Fruit fly (Drosophila melanogaster) whole organism, embryonic: ENCODE measurements around the gene GXIVsPLA2.

Experiments
- Atf-2 ChIP-seq: fragments of 200-800 bp; sonication (Bioruptor generic); optimal IDR thresholded peaks from 2 replicates; lab custom pipeline; 2016; ENCODE audit warnings: missing biosample characterization, missing genetic modification characterization
- Bteb2 ChIP-seq: fragments of 200-800 bp; sonication (Bioruptor generic); optimal IDR thresholded peaks from 2 replicates; lab custom pipeline; 2016; ENCODE audit warnings: missing biosample characterization, missing genetic modification characterization
- CG10147 ChIP-seq: fragments of 200-800 bp; sonication (Bioruptor generic); optimal IDR thresholded peaks from 2 replicates; lab custom pipeline; 2019; ENCODE audit warnings: missing biosample characterization, mild to moderate bottlenecking, missing genetic modification characterization, moderate library complexity
- CG10267 ChIP-seq: fragments of 200-800 bp; sonication (Bioruptor generic); optimal IDR thresholded peaks from 2 replicates; lab custom pipeline; 2018; ENCODE audit warnings: missing biosample characterization, mild to moderate bottlenecking, missing genetic modification characterization, moderate library complexity
- CG12071 ChIP-seq: fragments of 200-800 bp; sonication (Bioruptor generic); optimal IDR thresholded peaks from 3 replicates; lab custom pipeline; 2018; ENCODE audit warnings: missing biosample characterization, mild to moderate bottlenecking, missing genetic modification characterization
- CG12219 ChIP-seq: fragments of 200-800 bp; sonication (Bioruptor generic); optimal IDR thresholded peaks from 3 replicates; lab custom pipeline; 2018; ENCODE audit warnings: missing biosample characterization, mild to moderate bottlenecking, missing genetic modification characterization
- CG13123 ChIP-seq: fragments of 200-800 bp; sonication (Bioruptor generic); optimal IDR thresholded peaks from 2 replicates; lab custom pipeline; 2016; ENCODE audit warnings: missing biosample characterization, missing genetic modification characterization
- CG13287 ChIP-seq: fragments of 200-800 bp; sonication (Bioruptor generic); IDR thresholded peaks from 2 replicates; pipeline ENCODE4 v1.3.6; 2022; ENCODE audit warnings: missing biosample characterization, missing genetic modification characterization; ENCODE audit not compliant: partially characterized antibody
- CG14860 ChIP-seq: fragments of 200-800 bp; sonication (Bioruptor generic); IDR thresholded peaks from 3 replicates; pipeline ENCODE4 v1.3.6; 2022; ENCODE audit warnings: missing biosample characterization, missing genetic modification characterization; ENCODE audit not compliant: partially characterized antibody
- CG15073 ChIP-seq: fragments of 200-800 bp; sonication (Bioruptor generic); optimal IDR thresholded peaks from 2 replicates; lab custom pipeline; 2016; ENCODE audit warnings: missing biosample characterization, missing genetic modification characterization
- CG16863 ChIP-seq: fragments of 200-800 bp; sonication (Bioruptor generic); optimal IDR thresholded peaks from 3 replicates; lab custom pipeline; 2016; ENCODE audit warnings: missing biosample characterization, missing genetic modification characterization
- CG18011 ChIP-seq: fragments of 200-800 bp; sonication (Bioruptor generic); optimal IDR thresholded peaks from 2 replicates; lab custom pipeline; 2017; ENCODE audit warnings: missing biosample characterization, missing genetic modification characterization, mild to moderate bottlenecking, moderate library complexity, missing genotype
- CG2116 ChIP-seq: fragments of 200-800 bp; sonication (Bioruptor generic); optimal IDR thresholded peaks from 3 replicates; lab custom pipeline; 2018; ENCODE audit warnings: missing biosample characterization, mild to moderate bottlenecking, missing genetic modification characterization
- CG2120 ChIP-seq: fragments of 200-800 bp; sonication (Bioruptor generic); optimal IDR thresholded peaks from 3 replicates; lab custom pipeline; 2016; ENCODE audit warnings: missing biosample characterization, missing genetic modification characterization
- CG2712 ChIP-seq: fragments of 200-800 bp; optimal IDR thresholded peaks from 3 replicates; lab custom pipeline; 2019; ENCODE audit warnings: missing biosample characterization, mild to moderate bottlenecking, missing genetic modification characterization, moderate library complexity
- CG3065 ChIP-seq: fragments of 200-800 bp; sonication (Bioruptor generic); optimal IDR thresholded peaks from 2 replicates; lab custom pipeline; 2016; ENCODE audit warnings: missing biosample characterization, missing genetic modification characterization
- CG31224 ChIP-seq: fragments of 200-800 bp; sonication (Bioruptor generic); IDR thresholded peaks from 2 replicates; pipeline ENCODE4 v1.3.6; 2022; ENCODE audit warnings: missing biosample characterization, missing genetic modification characterization
- CG31365 ChIP-seq: fragments of 200-800 bp; sonication (Bioruptor generic); optimal IDR thresholded peaks from 2 replicates; lab custom pipeline; 2018; ENCODE audit warnings: missing biosample characterization, mild to moderate bottlenecking, missing genetic modification characterization
- CG34376 ChIP-seq: fragments of 200-800 bp; sonication (Bioruptor generic); optimal IDR thresholded peaks from 2 replicates; lab custom pipeline; 2018; ENCODE audit warnings: missing biosample characterization, mild to moderate bottlenecking, missing genetic modification characterization
- CG4854 ChIP-seq: fragments of 200-800 bp; sonication (Bioruptor generic); optimal IDR thresholded peaks from 2 replicates; lab custom pipeline; 2016; ENCODE audit warnings: missing biosample characterization, missing genetic modification characterization, inconsistent platforms
- CG5180 ChIP-seq: fragments of 200-800 bp; sonication (Bioruptor generic); optimal IDR thresholded peaks from 3 replicates; lab custom pipeline; 2017; ENCODE audit warnings: missing biosample characterization, missing genetic modification characterization, mild to moderate bottlenecking, moderate library complexity, missing genetic modification reagents
- CG6272 ChIP-seq: fragments of 200-800 bp; sonication (Bioruptor generic); IDR thresholded peaks from 2 replicates; pipeline ENCODE4 v1.3.6; 2022; ENCODE audit warnings: missing biosample characterization, missing genetic modification characterization
- CG6654 ChIP-seq: fragments of 200-800 bp; sonication (Bioruptor generic); optimal IDR thresholded peaks from 2 replicates; lab custom pipeline; 2017; ENCODE audit warnings: missing biosample characterization, mild to moderate bottlenecking, missing genetic modification characterization
- CG6791 ChIP-seq: fragments of 200-800 bp; sonication (Bioruptor generic); IDR thresholded peaks from 3 replicates; pipeline ENCODE4 v1.3.6; 2022; ENCODE audit warnings: missing biosample characterization, missing genetic modification characterization; ENCODE audit not compliant: partially characterized antibody
- CG7928 ChIP-seq: fragments of 200-800 bp; sonication (Bioruptor generic); optimal IDR thresholded peaks from 2 replicates; lab custom pipeline; 2017; ENCODE audit warnings: missing biosample characterization, mild to moderate bottlenecking, missing genetic modification characterization
- CG9797 ChIP-seq: fragments of 200-800 bp; sonication (Bioruptor generic); optimal IDR thresholded peaks from 3 replicates; lab custom pipeline; 2018; ENCODE audit warnings: missing biosample characterization, mild to moderate bottlenecking, missing genetic modification characterization
- Dp ChIP-seq: fragments of 200-800 bp; sonication (Bioruptor generic); optimal IDR thresholded peaks from 2 replicates; lab custom pipeline; 2018; ENCODE audit warnings: missing biosample characterization, mild to moderate bottlenecking, missing genetic modification characterization, moderate library complexity
- Ets97D ChIP-seq: fragments of 200-800 bp; sonication (Bioruptor generic); optimal IDR thresholded peaks from 3 replicates; lab custom pipeline; 2016; ENCODE audit warnings: missing biosample characterization, missing genetic modification characterization
- Fer3 ChIP-seq: fragments of 200-800 bp; sonication (Bioruptor generic); optimal IDR thresholded peaks from 2 replicates; lab custom pipeline; 2018; ENCODE audit warnings: missing biosample characterization, mild to moderate bottlenecking, missing genetic modification characterization, moderate library complexity
- HLH3B ChIP-seq: fragments of 200-800 bp; sonication (Bioruptor generic); IDR thresholded peaks from 2 replicates; pipeline ENCODE4 v1.3.6; 2022; ENCODE audit warnings: missing biosample characterization, missing genetic modification characterization
- HLH54F ChIP-seq: fragments of 200-800 bp; sonication (Bioruptor generic); optimal IDR thresholded peaks from 3 replicates; lab custom pipeline; 2016; ENCODE audit warnings: missing biosample characterization, missing genetic modification characterization
- MESR4 ChIP-seq: fragments of 200-800 bp; sonication (Bioruptor generic); optimal IDR thresholded peaks from 2 replicates; lab custom pipeline; 2018; ENCODE audit warnings: missing biosample characterization, mild to moderate bottlenecking, missing genetic modification characterization, moderate library complexity
- Optix ChIP-seq: fragments of 200-800 bp; sonication (Bioruptor generic); IDR thresholded peaks from 3 replicates; pipeline ENCODE4 v1.3.6; 2022; ENCODE audit warnings: missing biosample characterization, missing genetic modification characterization
- Sox102F ChIP-seq: fragments of 200-800 bp; sonication (Bioruptor generic); optimal IDR thresholded peaks from 2 replicates; lab custom pipeline; 2018; ENCODE audit warnings: missing biosample characterization, mild to moderate bottlenecking, missing genetic modification characterization, moderate library complexity
- ab ChIP-seq: fragments of 200-800 bp; sonication (Bioruptor generic); optimal IDR thresholded peaks from 2 replicates; lab custom pipeline; 2016; ENCODE audit warnings: missing biosample characterization, missing genetic modification characterization
- chn ChIP-seq: fragments of 200-800 bp; sonication (Bioruptor generic); optimal IDR thresholded peaks from 2 replicates; lab custom pipeline; 2016; ENCODE audit warnings: missing biosample characterization, missing genetic modification characterization
- emc ChIP-seq: fragments of 200-800 bp; sonication (Bioruptor generic); optimal IDR thresholded peaks from 2 replicates; lab custom pipeline; 2016; ENCODE audit warnings: missing biosample characterization, missing genetic modification characterization
- fd96Cb ChIP-seq: fragments of 200-800 bp; sonication (Bioruptor generic); optimal IDR thresholded peaks from 2 replicates; lab custom pipeline; 2018; ENCODE audit warnings: missing biosample characterization, mild to moderate bottlenecking, missing genetic modification characterization, moderate library complexity
- maf-S ChIP-seq: fragments of 200-800 bp; sonication (Bioruptor generic); optimal IDR thresholded peaks from 2 replicates; lab custom pipeline; 2016; ENCODE audit warnings: missing biosample characterization, missing genetic modification characterization
- nau ChIP-seq: fragments of 200-800 bp; sonication (Bioruptor generic); optimal IDR thresholded peaks from 3 replicates; lab custom pipeline; 2017; ENCODE audit warnings: missing biosample characterization, mild to moderate bottlenecking, missing genetic modification characterization, missing genetic modification reagents
- pfk ChIP-seq: fragments of 200-800 bp; sonication (Bioruptor generic); optimal IDR thresholded peaks from 2 replicates; lab custom pipeline; 2018; ENCODE audit warnings: missing biosample characterization, mild to moderate bottlenecking, missing genetic modification characterization, moderate library complexity
- psq ChIP-seq: fragments of 200-800 bp; sonication (Bioruptor generic); optimal IDR thresholded peaks from 2 replicates; lab custom pipeline; 2017; ENCODE audit warnings: missing biosample characterization, missing genetic modification characterization
- sd ChIP-seq: fragments of 200-800 bp; sonication (Bioruptor generic); optimal IDR thresholded peaks from 3 replicates; lab custom pipeline; 2018; ENCODE audit warnings: missing biosample characterization, mild to moderate bottlenecking, missing genetic modification characterization, moderate library complexity
- sens-2 ChIP-seq: fragments of 200-800 bp; sonication (Bioruptor generic); IDR thresholded peaks from 2 replicates; pipeline ENCODE4 v1.3.6; 2022; ENCODE audit warnings: missing biosample characterization, missing genetic modification characterization
- sima ChIP-seq: fragments of 200-800 bp; sonication (Bioruptor generic); optimal IDR thresholded peaks from 2 replicates; lab custom pipeline; 2016; ENCODE audit warnings: missing biosample characterization, missing genetic modification characterization
- stwl ChIP-seq: fragments of 200-800 bp; sonication (Bioruptor generic); optimal IDR thresholded peaks from 3 replicates; lab custom pipeline; 2018; ENCODE audit warnings: missing biosample characterization, mild to moderate bottlenecking, missing genetic modification characterization, moderate library complexity
- tio ChIP-seq: fragments of 200-800 bp; sonication (Bioruptor generic); optimal IDR thresholded peaks from 2 replicates; lab custom pipeline; 2017; ENCODE audit warnings: missing biosample characterization, missing genetic modification characterization, inconsistent platforms
- vvl ChIP-seq: fragments of 200-800 bp; sonication (Bioruptor generic); IDR thresholded peaks from 2 replicates; pipeline ENCODE4 v1.3.6; 2022; ENCODE audit warnings: missing biosample characterization, missing genetic modification characterization
- zf30C ChIP-seq: fragments of 200-800 bp; sonication (Bioruptor generic); optimal IDR thresholded peaks from 3 replicates; lab custom pipeline; 2018; ENCODE audit warnings: missing biosample characterization, mild to moderate bottlenecking, missing genetic modification characterization

The GXIVsPLA2 gene

DNA sequence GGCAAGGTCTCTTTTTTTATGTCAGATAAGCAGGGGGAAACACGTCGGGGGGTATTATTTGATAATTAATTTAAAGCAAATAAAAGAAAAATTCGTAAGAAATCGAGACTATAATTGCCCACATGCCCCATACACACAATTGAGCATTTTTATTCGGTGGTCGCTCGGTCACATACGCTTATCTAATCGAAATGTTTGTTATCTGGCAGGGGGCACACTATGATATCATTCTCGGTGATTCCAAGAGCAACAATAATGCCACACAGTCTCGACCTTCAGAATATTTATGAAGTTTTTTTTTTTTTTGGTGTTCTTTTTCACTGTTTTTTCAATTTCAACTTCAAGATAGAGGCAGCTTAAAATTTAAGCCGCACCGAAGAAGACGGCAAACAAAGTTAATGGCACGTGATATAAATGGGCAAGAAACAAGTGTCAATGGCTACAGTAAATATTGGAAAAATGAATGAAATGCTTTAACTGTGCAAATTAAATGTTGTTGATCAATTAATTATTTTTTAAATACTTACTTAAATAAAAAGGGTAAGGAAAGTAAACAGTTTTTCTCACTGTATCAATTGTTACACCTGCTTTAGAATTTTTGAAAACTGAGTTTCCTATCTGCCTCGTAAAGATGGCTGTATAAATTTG lies 44.6 kb downstream of the GXIVsPLA2 start (continued):
- peak; percentile 24 for TF ChIP-seq HLH54F (GFP tag; lab: Kevin White, UChicago)
- TF ChIP-seq nau, result peak; percentile 22
- TF ChIP-seq vvl (GFP tag; lab: Robert Waterston, UW), result peak; percentile 55; the same call in 1 of the 2 replicates
- peak; percentile 35 for TF ChIP-seq pfk (GFP tag; lab: Kevin White, UChicago)
- TF ChIP-seq CG13287 (GFP tag; lab: Robert Waterston, UW), result peak; percentile 18; the same call in 1 of the 2 replicates
- no peak for TF ChIP-seq sima (GFP tag; lab: Kevin White, UChicago)
- no peak for TF ChIP-seq Bteb2 (GFP tag; lab: Kevin White, UChicago)
- TF ChIP-seq CG15073, result no peak
- no peak for TF ChIP-seq Optix (GFP tag; lab: Robert Waterston, UW)
- peak; percentile 54 for TF ChIP-seq CG2712 (tag; lab: Kevin White, UChicago)
- peak; percentile 40; the same call in 1 of the 2 replicates for TF ChIP-seq HLH3B
- TF ChIP-seq stwl (tag; lab: Kevin White, UChicago), result no peak
- TF ChIP-seq CG7928 (GFP tag; lab: Kevin White, UChicago), result peak; percentile 3
- peak; percentile 14 for TF ChIP-seq CG4854
- peak; percentile 24 for TF ChIP-seq CG5180
- TF ChIP-seq psq (GFP tag; lab: Kevin White, UChicago), result peak; percentile 1
- peak; percentile 53 for TF ChIP-seq Fer3 (tag; lab: Kevin White, UChicago)
- peak; percentile 49; the same call in 1 of the 2 replicates for TF ChIP-seq CG31224 (GFP tag; lab: Robert Waterston, UW)
- TF ChIP-seq sens-2 (GFP tag; lab: Robert Waterston, UW), result no peak
- no peak for TF ChIP-seq ab (GFP tag; lab: Kevin White, UChicago)
- no peak for TF ChIP-seq CG3065 (GFP tag; lab: Kevin White, UChicago)
- no peak for TF ChIP-seq CG6272
- TF ChIP-seq CG31365 (tag; lab: Kevin White, UChicago), result no peak
- no peak for TF ChIP-seq Dp (GFP tag; lab: Kevin White, UChicago)
- TF ChIP-seq CG12071, result peak; percentile 14
- peak; percentile 46 for TF ChIP-seq CG10147
- TF ChIP-seq chn (GFP tag; lab: Kevin White, UChicago), result no peak
- TF ChIP-seq CG2120, result peak; percentile 72
- TF ChIP-seq CG16863 (GFP tag; lab: Kevin White, UChicago), result no peak
- TF ChIP-seq CG34376 (GFP tag; lab: Kevin White, UChicago), result peak; percentile 83
- TF ChIP-seq MESR4, result no peak
- TF ChIP-seq CG6654 (GFP tag; lab: Kevin White, UChicago), result no peak
- no peak for TF ChIP-seq CG9797 (GFP tag; lab: Kevin White, UChicago)
- peak; percentile 37 for TF ChIP-seq CG18011 (GFP tag; lab: Kevin White, UChicago)
- TF ChIP-seq fd96Cb (tag; lab: Kevin White, UChicago), result peak; percentile 6
- TF ChIP-seq Sox102F (GFP tag; lab: Kevin White, UChicago), result peak; percentile 39
- TF ChIP-seq CG10267 (tag; lab: Kevin White, UChicago), result peak; percentile 19
- no peak for TF ChIP-seq Atf-2 (GFP tag; lab: Kevin White, UChicago)
- no peak for TF ChIP-seq maf-S (GFP tag; lab: Kevin White, UChicago)
- TF ChIP-seq CG12219 (GFP tag; lab: Kevin White, UChicago), result peak; percentile 28
- TF ChIP-seq CG2116, result no peak
- TF ChIP-seq tio (GFP tag; lab: Kevin White, UChicago), result peak; percentile 29
- TF ChIP-seq zf30C (GFP tag; lab: Kevin White, UChicago), result no peak
- no peak for TF ChIP-seq CG13123
- TF ChIP-seq Ets97D (GFP tag; lab: Kevin White, UChicago), result no peak
- TF ChIP-seq sd (tag; lab: Kevin White, UChicago), result peak; percentile 92
- no peak for TF ChIP-seq CG6791
- no peak for TF ChIP-seq CG14860 (GFP tag; lab: Robert Waterston, UW)
- no peak for TF ChIP-seq emc (GFP tag; lab: Kevin White, UChicago)
